Worm (Caenorhabditis elegans) whole organism, young adult: Measurements from ENCODE around the gene D2023.6.

Experiments
- F49E8.2 ChIP-seq: sonication (generic microtip); optimal IDR thresholded peaks from 3 replicates; lab custom pipeline; 2017; ENCODE audit warnings: missing genetic modification characterization, mild to moderate bottlenecking, missing compliant biosample characterization, antibody characterized with exemption, moderate library complexity; ENCODE audit not compliant: insufficient read depth
- ama-1 ChIP-seq, 3 experiments: fragments of 150-350 bp in 1 of 3; sonication (generic microtip) in 2 of 3; optimal IDR thresholded peaks; 2 replicates each; lab custom pipeline; 2014 to 2018; ENCODE audit warnings: missing biosample characterization in 2 of 3, missing genetic modification characterization in 2 of 3, missing genetic modification reagents in 2 of 3
- hlh-26 ChIP-seq: fragments of 200-800 bp; sonication (Bioruptor generic); conservative IDR thresholded peaks from 2 replicates; pipeline ENCODE4 v1.3.6; 2022; ENCODE audit warnings: missing genetic modification reagents, missing genetic modification characterization, missing compliant biosample characterization
- nhr-120 ChIP-seq: fragments of 200-800 bp; sonication (Bioruptor generic); IDR thresholded peaks from 2 replicates; pipeline ENCODE4 v1.3.6; 2022; ENCODE audit warnings: missing genetic modification characterization, missing compliant biosample characterization
- snpc-4 ChIP-seq, 5 experiments: fragments of 150-350 bp in 1 of 5; sonication (generic microtip) in 4 of 5; optimal IDR thresholded peaks; 2 replicates each; lab custom pipeline; 2014 to 2018; ENCODE audit warnings: missing genetic modification characterization in 5 of 5, missing biosample characterization in 3 of 5, antibody characterized with exemption in 2 of 5, mild to moderate bottlenecking in 2 of 5, missing compliant biosample characterization in 2 of 5, missing genotype in 2 of 5, moderate library complexity in 2 of 5, missing genetic modification reagents in 1 of 5
- unc-130 ChIP-seq: sonication (generic microtip); optimal IDR thresholded peaks from 2 replicates; lab custom pipeline; 2016; ENCODE audit warnings: missing genetic modification reagents, missing genetic modification characterization, missing compliant biosample characterization

DNA sequence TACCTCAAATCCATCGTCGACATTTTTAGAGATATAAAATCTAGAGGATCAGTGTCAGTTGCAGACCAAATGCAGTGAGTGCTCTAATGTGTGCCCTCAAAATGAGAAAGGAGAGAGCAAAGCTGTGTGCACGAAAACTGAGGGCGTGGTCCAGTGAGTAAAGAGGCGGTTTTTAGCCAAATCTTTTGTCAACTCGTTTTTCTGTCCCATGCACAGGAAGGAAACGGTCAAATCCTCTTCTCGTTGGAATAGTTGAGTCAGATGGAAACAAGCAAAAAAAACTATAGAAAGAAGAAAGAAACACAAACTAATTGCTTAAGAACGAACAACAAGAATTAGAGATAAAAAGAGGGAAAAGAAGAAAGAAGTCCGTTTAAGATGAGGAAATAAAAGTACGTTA lies 15.2 kb upstream of the D2023.6 start, which contains the start of gene D2023.3:
- TF ChIP-seq hlh-26 (GFP tag; lab: Robert Waterston, UW): no peak
- TF ChIP-seq nhr-120 (GFP tag; lab: Robert Waterston, UW): no peak
- no peak for TF ChIP-seq ama-1 (optimal IDR thresholded peaks at IDR 0.05; lab: Kevin White, UChicago)
- TF ChIP-seq ama-1 (GFP tag; optimal IDR thresholded peaks at IDR 0.05; lab: Kevin White, UChicago): no peak
- no peak for TF ChIP-seq snpc-4 (GFP tag; optimal IDR thresholded peaks at IDR 0.05; lab: Kevin White, UChicago)
- TF ChIP-seq snpc-4 (tag; optimal IDR thresholded peaks at IDR 0.05; lab: Kevin White, UChicago): no peak
- no peak for TF ChIP-seq F49E8.2 (tag; lab: Kevin White, UChicago)
- no peak for TF ChIP-seq unc-130 (GFP tag; lab: Kevin White, UChicago)
